Fruit fly (Drosophila melanogaster): ENCODE measurements around the gene mub.

mub gene

DNA sequence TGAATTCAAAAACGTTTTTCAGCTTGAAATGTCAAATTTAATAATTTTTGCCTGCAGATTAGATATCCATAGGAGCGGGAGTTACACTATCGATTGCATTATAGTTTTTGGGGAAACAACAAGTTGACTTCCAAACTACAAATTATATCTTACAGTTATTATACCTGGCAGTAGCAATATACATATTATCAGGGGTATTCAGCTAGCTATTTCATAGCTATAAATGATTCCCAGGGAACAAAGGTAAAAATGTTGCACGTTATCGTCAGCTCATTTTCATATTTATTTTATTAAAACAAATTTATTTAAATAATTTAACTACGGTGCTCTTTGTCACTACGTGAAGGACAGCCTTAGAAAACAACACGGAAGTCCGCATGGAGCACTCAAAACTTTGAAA is 14.5 kb upstream of the mub start:
- TF ChIP-seq CG7101 (tag; optimal IDR thresholded peaks at IDR 0.05): no peak

DNA sequence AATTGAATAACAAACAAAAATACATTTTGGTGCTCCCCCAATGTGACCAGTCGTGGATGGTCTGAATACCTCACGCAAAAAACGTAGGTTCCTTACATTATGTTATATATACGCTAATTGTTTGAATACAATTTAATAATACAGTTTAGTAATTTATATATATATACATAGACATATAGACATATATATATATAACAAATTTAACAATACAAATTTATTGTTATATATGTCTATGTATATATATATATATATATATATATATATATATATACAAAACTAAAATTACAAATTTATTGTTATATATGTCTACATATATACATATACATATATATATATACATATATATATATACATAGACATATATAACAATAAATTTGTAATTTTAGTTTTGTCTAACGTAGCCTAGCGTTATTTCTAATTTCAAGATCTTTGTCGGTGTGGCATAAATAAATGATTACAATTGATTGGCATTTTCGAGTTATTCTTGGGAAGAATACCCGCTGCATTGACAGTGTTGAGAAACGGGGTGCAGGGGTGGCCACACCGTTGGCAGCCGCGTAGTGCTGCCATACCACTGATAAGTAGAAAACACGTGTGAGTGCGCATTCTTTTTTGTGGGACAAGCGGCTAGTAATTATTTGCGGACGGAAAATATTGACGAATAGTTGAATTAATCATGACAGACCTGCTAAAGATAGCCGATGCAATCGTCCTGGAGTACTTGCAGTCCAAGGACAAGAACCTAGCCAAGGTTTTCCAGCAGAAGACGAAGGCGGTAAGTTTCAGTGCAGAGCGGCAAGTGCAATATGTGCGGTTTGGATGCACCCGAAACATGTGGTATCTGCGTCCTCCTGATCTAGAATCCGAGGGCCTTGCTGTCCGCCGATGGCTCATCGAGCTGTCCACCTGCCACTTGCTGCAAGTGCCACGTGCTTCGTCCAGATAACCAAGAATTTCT is 12.1 kb upstream of the mub start, which contains the start of the genes CG7148 and Nopp140:
CG7148 (minus strand) TSS at position 51 of the 958 bp plus-strand sequence.
Nopp140 (plus strand) TSS at position 572 of the 958 bp plus-strand sequence.
- peak; percentile 68 for TF ChIP-seq pad (GFP tag; optimal IDR thresholded peaks at IDR 0.05)
- peak; percentile 69 for TF ChIP-seq toe (GFP tag; optimal IDR thresholded peaks at IDR 0.05)
- peak; percentile 82 for TF ChIP-seq CG1620 (GFP tag; optimal IDR thresholded peaks at IDR 0.05)
- TF ChIP-seq CG14711 (tag; optimal IDR thresholded peaks at IDR 0.05): peak; percentile 55
- TF ChIP-seq kay (GFP tag; ENCODE audit: borderline replicate concordance): no peak
- peak; percentile 37 for TF ChIP-seq tj (GFP tag; optimal IDR thresholded peaks at IDR 0.05)
- peak; percentile 60 for TF ChIP-seq CG7045 (GFP tag; optimal IDR thresholded peaks at IDR 0.05)
- TF ChIP-seq CG33017 (tag; optimal IDR thresholded peaks at IDR 0.05): peak; percentile 71
- peak; percentile 77 for TF ChIP-seq CG7101 (tag; optimal IDR thresholded peaks at IDR 0.05)
- TF ChIP-seq Crg-1 (GFP tag; optimal IDR thresholded peaks at IDR 0.05): peak; percentile 75
- TF ChIP-seq Clk (GFP tag; optimal IDR thresholded peaks at IDR 0.05): peak; percentile 54
- no peak for TF ChIP-seq cic (GFP tag; optimal IDR thresholded peaks at IDR 0.05)
- peak; percentile 38 for TF ChIP-seq CG5204 (GFP tag; optimal IDR thresholded peaks at IDR 0.05)
- TF ChIP-seq CG11617 (GFP tag; optimal IDR thresholded peaks at IDR 0.05): peak; percentile 77
- peak; percentile 75 for TF ChIP-seq Hr96 (GFP tag; optimal IDR thresholded peaks at IDR 0.05)
- peak; percentile 67 for TF ChIP-seq bab1 (GFP tag; optimal IDR thresholded peaks at IDR 0.05)
- peak; percentile 72 for TF ChIP-seq CG12768 (GFP tag; optimal IDR thresholded peaks at IDR 0.05)
- peak; percentile 99 for TF ChIP-seq Mnt (GFP tag; optimal IDR thresholded peaks at IDR 0.05)
- TF ChIP-seq ovo (GFP tag; optimal IDR thresholded peaks at IDR 0.05): peak; percentile 72
- no peak for TF ChIP-seq cnc (optimal IDR thresholded peaks at IDR 0.05)

DNA sequence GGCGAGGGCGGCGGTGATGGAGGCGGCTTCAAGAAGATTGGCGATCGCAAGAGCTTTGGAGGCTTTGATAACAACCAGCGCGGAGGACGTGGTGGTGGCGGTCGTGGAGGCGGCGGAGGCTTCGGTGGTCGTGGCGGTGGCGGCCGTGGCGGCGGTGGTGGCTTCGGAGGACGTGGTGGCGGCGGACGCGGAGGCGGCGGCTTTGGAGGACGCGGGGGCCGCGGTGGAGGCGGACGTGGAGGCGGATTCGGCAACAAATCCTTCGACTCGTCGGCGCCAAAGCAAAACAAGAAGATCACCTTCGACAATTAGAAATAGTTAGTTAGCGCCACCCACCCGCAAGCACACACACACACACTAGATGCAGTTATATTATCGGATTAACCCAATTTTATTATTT is 9.0 kb upstream of the mub start:
- TF ChIP-seq kay (GFP tag; ENCODE audit: borderline replicate concordance): no peak
- no peak for TF ChIP-seq Clk (GFP tag; optimal IDR thresholded peaks at IDR 0.05)
- TF ChIP-seq CG1620 (GFP tag; optimal IDR thresholded peaks at IDR 0.05): no peak
- TF ChIP-seq pad (GFP tag; optimal IDR thresholded peaks at IDR 0.05): no peak
- TF ChIP-seq CG7045 (GFP tag; optimal IDR thresholded peaks at IDR 0.05): no peak
- no peak for TF ChIP-seq CG5204 (GFP tag; optimal IDR thresholded peaks at IDR 0.05)
- TF ChIP-seq CG12768 (GFP tag; optimal IDR thresholded peaks at IDR 0.05): no peak
- TF ChIP-seq CG11617 (GFP tag; optimal IDR thresholded peaks at IDR 0.05): no peak
- TF ChIP-seq CG33017 (tag; optimal IDR thresholded peaks at IDR 0.05): no peak
- TF ChIP-seq toe (GFP tag; optimal IDR thresholded peaks at IDR 0.05): no peak
- no peak for TF ChIP-seq Mnt (GFP tag; optimal IDR thresholded peaks at IDR 0.05)
- TF ChIP-seq Hr96 (GFP tag; optimal IDR thresholded peaks at IDR 0.05): no peak
- TF ChIP-seq cic (GFP tag; optimal IDR thresholded peaks at IDR 0.05): no peak
- TF ChIP-seq CG14711 (tag; optimal IDR thresholded peaks at IDR 0.05): no peak
- no peak for TF ChIP-seq bab1 (GFP tag; optimal IDR thresholded peaks at IDR 0.05)
- TF ChIP-seq Crg-1 (GFP tag; optimal IDR thresholded peaks at IDR 0.05): no peak
- TF ChIP-seq cnc (optimal IDR thresholded peaks at IDR 0.05): no peak
- TF ChIP-seq ovo (GFP tag; optimal IDR thresholded peaks at IDR 0.05): no peak
- TF ChIP-seq CG7101 (tag; optimal IDR thresholded peaks at IDR 0.05): no peak
- TF ChIP-seq tj (GFP tag; optimal IDR thresholded peaks at IDR 0.05): no peak

DNA sequence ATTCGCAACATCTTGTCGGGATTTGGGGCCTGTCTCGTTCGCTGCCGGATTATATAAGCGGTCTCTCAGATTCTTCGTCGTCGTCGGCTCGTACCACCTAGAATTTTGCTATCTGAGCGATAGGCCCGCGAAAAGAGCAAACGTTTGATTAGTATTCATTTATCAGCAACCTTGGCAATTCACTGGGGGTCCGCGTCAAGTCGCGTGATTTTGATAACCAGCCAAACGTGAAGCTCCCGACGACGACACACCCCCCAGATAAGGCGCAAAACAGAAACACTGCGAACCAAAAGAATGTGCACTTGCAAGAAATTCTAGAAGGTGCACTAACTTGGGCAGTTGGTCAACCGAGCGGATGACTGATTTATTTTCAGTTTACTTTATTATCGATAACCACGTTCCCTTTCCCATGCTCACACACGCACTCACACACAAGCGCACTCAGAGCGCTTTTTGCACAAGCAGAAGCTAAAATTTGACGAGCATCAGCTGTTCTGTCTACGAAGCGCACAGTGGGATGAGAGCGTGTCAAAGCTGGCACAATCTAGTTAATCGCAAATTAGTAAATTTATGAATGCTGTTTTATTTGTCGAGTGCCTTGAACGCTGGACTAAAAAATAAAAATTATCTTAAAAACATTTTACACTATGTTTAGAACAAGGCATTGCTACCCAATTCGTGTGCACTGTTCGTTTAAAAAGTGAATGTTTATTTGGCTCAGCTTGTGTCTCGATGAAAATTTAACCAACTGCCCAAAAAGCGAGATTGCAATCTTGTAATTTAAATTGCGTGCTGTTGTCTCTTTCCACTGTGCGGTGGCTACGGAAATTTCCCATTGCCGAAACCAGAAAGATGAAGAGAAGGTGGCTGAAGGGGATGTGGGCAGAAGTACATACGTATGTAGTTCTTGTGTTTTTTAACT is 4.6 kb upstream of the mub start:
- TF ChIP-seq bab1 (GFP tag; optimal IDR thresholded peaks at IDR 0.05) (peak; percentile 91), Mnt (GFP tag; optimal IDR thresholded peaks at IDR 0.05) (peak; percentile 48), cnc (optimal IDR thresholded peaks at IDR 0.05) (no peak), tj (GFP tag; optimal IDR thresholded peaks at IDR 0.05) (peak; percentile 96), Crg-1 (GFP tag; optimal IDR thresholded peaks at IDR 0.05) (peak; percentile 66), CG14711 (tag; optimal IDR thresholded peaks at IDR 0.05) (peak; percentile 52), CG33017 (tag; optimal IDR thresholded peaks at IDR 0.05) (peak; percentile 78), CG7101 (tag; optimal IDR thresholded peaks at IDR 0.05) (peak; percentile 80), ovo (GFP tag; optimal IDR thresholded peaks at IDR 0.05) (peak; percentile 3), cic (GFP tag; optimal IDR thresholded peaks at IDR 0.05) (peak; percentile 10), CG5204 (GFP tag; optimal IDR thresholded peaks at IDR 0.05) (peak; percentile 88), kay (GFP tag; ENCODE audit: borderline replicate concordance) (peak; percentile 90), CG11617 (GFP tag; optimal IDR thresholded peaks at IDR 0.05) (peak; percentile 87), CG7045 (GFP tag; optimal IDR thresholded peaks at IDR 0.05) (peak; percentile 89), CG12768 (GFP tag; optimal IDR thresholded peaks at IDR 0.05) (peak; percentile 79), toe (GFP tag; optimal IDR thresholded peaks at IDR 0.05) (peak; percentile 82), CG1620 (GFP tag; optimal IDR thresholded peaks at IDR 0.05) (peak; percentile 56), Clk (GFP tag; optimal IDR thresholded peaks at IDR 0.05) (peak; percentile 81), pad (GFP tag; optimal IDR thresholded peaks at IDR 0.05) (no peak), Hr96 (GFP tag; optimal IDR thresholded peaks at IDR 0.05) (peak; percentile 82)

DNA sequence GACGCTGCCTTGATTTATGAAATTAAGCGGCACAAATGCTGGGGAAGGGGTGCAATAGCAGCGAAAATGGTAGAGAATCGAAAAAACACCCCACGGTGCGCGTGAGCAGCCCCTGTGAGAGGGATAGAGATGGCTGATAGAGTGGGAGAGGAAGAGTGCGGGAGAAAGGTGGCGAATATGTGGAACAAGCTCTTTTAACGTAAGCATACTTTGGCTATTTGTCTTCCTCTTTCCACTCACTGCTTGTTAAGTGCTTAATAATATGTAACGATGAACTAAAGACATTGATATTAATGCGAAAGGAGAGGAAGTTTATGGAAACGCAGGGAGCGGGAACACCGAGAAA is 4.0 kb upstream of the mub start:
- TF ChIP-seq kay (GFP tag; ENCODE audit: borderline replicate concordance): no peak
- peak; percentile 73 for TF ChIP-seq tj (GFP tag; optimal IDR thresholded peaks at IDR 0.05)
- no peak for TF ChIP-seq CG14711 (tag; optimal IDR thresholded peaks at IDR 0.05)
- no peak for TF ChIP-seq CG7045 (GFP tag; optimal IDR thresholded peaks at IDR 0.05)
- TF ChIP-seq CG1620 (GFP tag; optimal IDR thresholded peaks at IDR 0.05): no peak
- TF ChIP-seq pad (GFP tag; optimal IDR thresholded peaks at IDR 0.05): peak; percentile 84

Measured in whole organism, adult.